Worm (Caenorhabditis elegans): ENCODE results near the gene F13A7.12.

ce11 chrV:16355941-16356340 is 39.9 kb upstream of the F13A7.12 start:
- TF ChIP-seq fkh-3 (tag; optimal IDR thresholded peaks at IDR 0.05), result no peak
- TF ChIP-seq ztf-28 (GFP tag; IDR thresholded peaks at IDR 0.05), result no peak
- TF ChIP-seq F55B11.4 (tag; optimal IDR thresholded peaks at IDR 0.05; ENCODE audit: borderline replicate concordance, insufficient read depth), result no peak
- peak; percentile 41 for TF ChIP-seq sptf-2 (GFP tag; optimal IDR thresholded peaks at IDR 0.05)
- TF ChIP-seq unc-62 (GFP tag; optimal IDR thresholded peaks at IDR 0.05), result no peak
- peak; percentile 75 for TF ChIP-seq atf-7 (tag; optimal IDR thresholded peaks at IDR 0.05)
- no peak for TF ChIP-seq hlh-26 (GFP tag; conservative IDR thresholded peaks at IDR 0.05)
- TF ChIP-seq chd-7 (tag; optimal IDR thresholded peaks at IDR 0.05), result peak; percentile 91
- no peak for TF ChIP-seq snpc-4 (GFP tag; optimal IDR thresholded peaks at IDR 0.05)
- TF ChIP-seq snpc-4 (tag; optimal IDR thresholded peaks at IDR 0.05), result peak; percentile 42 to 82 (median 68)
- peak; percentile 95 for TF ChIP-seq B0336.3 (GFP tag; IDR thresholded peaks at IDR 0.05)
- TF ChIP-seq ceh-27 (GFP tag; optimal IDR thresholded peaks at IDR 0.05), result peak; percentile 82

All from whole organism, young adult.